Fruit fly (Drosophila melanogaster) whole organism, embryonic: ENCODE measurements around the gene CG42820.
A peak's percentile ranks its signal among the peaks of the same experiment; 100 is the strongest.

Experiments
- Atf-2 ChIP-seq: fragments of 200-800 bp; sonication (Bioruptor generic); optimal IDR thresholded peaks from 2 replicates; lab custom pipeline; 2016; ENCODE audit warnings: missing biosample characterization, missing genetic modification characterization
- B-H2 ChIP-seq: fragments of 200-800 bp; sonication (Bioruptor generic); optimal IDR thresholded peaks from 2 replicates; lab custom pipeline; 2018; ENCODE audit warnings: missing biosample characterization, mild to moderate bottlenecking, missing genetic modification characterization
- Bdp1 ChIP-seq: fragments of 200-800 bp; sonication (Bioruptor generic); optimal IDR thresholded peaks from 3 replicates; lab custom pipeline; 2016; ENCODE audit warnings: missing biosample characterization, missing genetic modification characterization
- CG10209 ChIP-seq: fragments of 200-800 bp; sonication (Bioruptor generic); optimal IDR thresholded peaks from 3 replicates; lab custom pipeline; 2017; ENCODE audit warnings: missing biosample characterization, mild to moderate bottlenecking, missing genetic modification characterization, missing genetic modification reagents
- CG10959 ChIP-seq: fragments of 200-800 bp; sonication (Bioruptor generic); IDR thresholded peaks from 2 replicates; pipeline ENCODE4 v1.3.6; 2022; ENCODE audit warnings: missing biosample characterization, missing genetic modification characterization
- CG10979 ChIP-seq: fragments of 200-800 bp; sonication (Bioruptor generic); optimal IDR thresholded peaks from 2 replicates; lab custom pipeline; 2018; ENCODE audit warnings: missing biosample characterization, mild to moderate bottlenecking, missing genetic modification characterization, moderate library complexity
- CG12299 ChIP-seq: fragments of 200-800 bp; sonication (Bioruptor generic); optimal IDR thresholded peaks from 2 replicates; lab custom pipeline; 2018; ENCODE audit warnings: missing biosample characterization, mild to moderate bottlenecking, missing genetic modification characterization
- CG14710 ChIP-seq: fragments of 200-800 bp; sonication (Bioruptor generic); optimal IDR thresholded peaks from 3 replicates; lab custom pipeline; 2019; ENCODE audit warnings: missing biosample characterization, mild to moderate bottlenecking, missing genetic modification characterization, moderate library complexity
- CG16815 ChIP-seq: fragments of 200-800 bp; sonication (Bioruptor generic); optimal IDR thresholded peaks from 3 replicates; lab custom pipeline; 2017; ENCODE audit warnings: missing biosample characterization, mild to moderate bottlenecking, missing genetic modification characterization
- CG17568 ChIP-seq: fragments of 200-800 bp; sonication (Bioruptor generic); optimal IDR thresholded peaks from 2 replicates; lab custom pipeline; 2018; ENCODE audit warnings: missing biosample characterization, mild to moderate bottlenecking, missing genetic modification characterization, moderate library complexity
- CG18262 ChIP-seq: fragments of 200-800 bp; optimal IDR thresholded peaks from 3 replicates; lab custom pipeline; 2019; ENCODE audit warnings: missing biosample characterization, mild to moderate bottlenecking, missing genetic modification characterization, moderate library complexity
- CG2199 ChIP-seq: fragments of 200-800 bp; sonication (Bioruptor generic); IDR thresholded peaks from 3 replicates; pipeline ENCODE4 v1.3.6; 2022; ENCODE audit warnings: missing biosample characterization, missing genetic modification characterization
- CG2712 ChIP-seq: fragments of 200-800 bp; optimal IDR thresholded peaks from 3 replicates; lab custom pipeline; 2019; ENCODE audit warnings: missing biosample characterization, mild to moderate bottlenecking, missing genetic modification characterization, moderate library complexity
- CG3281 ChIP-seq: fragments of 200-800 bp; sonication (Bioruptor generic); optimal IDR thresholded peaks from 3 replicates; lab custom pipeline; 2017; ENCODE audit warnings: missing biosample characterization, mild to moderate bottlenecking, missing genetic modification characterization
- CG34422 ChIP-seq: fragments of 200-800 bp; sonication (Bioruptor generic); IDR thresholded peaks from 3 replicates; pipeline ENCODE4 v1.3.6; 2022; ENCODE audit warnings: missing biosample characterization, missing genetic modification characterization
- CG4328 ChIP-seq: fragments of 200-800 bp; sonication (Bioruptor generic); optimal IDR thresholded peaks from 3 replicates; lab custom pipeline; 2017; ENCODE audit warnings: missing biosample characterization, missing genetic modification reagents, missing genetic modification characterization
- CG4424 ChIP-seq: fragments of 200-800 bp; sonication (Bioruptor generic); optimal IDR thresholded peaks from 3 replicates; lab custom pipeline; 2016; ENCODE audit warnings: missing biosample characterization, missing genetic modification characterization
- CG6689 ChIP-seq: fragments of 200-800 bp; sonication (Bioruptor generic); IDR thresholded peaks from 2 replicates; pipeline ENCODE4 v1.3.6; 2022; ENCODE audit warnings: missing biosample characterization, missing genetic modification characterization
- CG7556 ChIP-seq: fragments of 200-800 bp; sonication (Bioruptor generic); optimal IDR thresholded peaks from 2 replicates; lab custom pipeline; 2017; ENCODE audit warnings: missing biosample characterization, mild to moderate bottlenecking, missing genetic modification characterization
- CG8924 ChIP-seq: fragments of 200-800 bp; optimal IDR thresholded peaks from 3 replicates; lab custom pipeline; 2019; ENCODE audit warnings: missing biosample characterization, mild to moderate bottlenecking, missing genetic modification characterization, moderate library complexity
- Chrac-16 ChIP-seq: fragments of 200-800 bp; sonication (Bioruptor generic); optimal IDR thresholded peaks from 3 replicates; lab custom pipeline; 2016; ENCODE audit warnings: missing biosample characterization, missing genetic modification characterization
- Dfd ChIP-seq, 2 experiments: fragments of >200 bp; optimal IDR thresholded peaks; 2 replicates each; lab custom pipeline; 2017; ENCODE audit warnings: missing biosample characterization in 2 of 2, missing genetic modification characterization in 2 of 2
- Dip3 ChIP-seq: fragments of 200-800 bp; sonication (Bioruptor generic); optimal IDR thresholded peaks from 3 replicates; lab custom pipeline; 2016; ENCODE audit warnings: missing biosample characterization, missing genetic modification characterization
- Ets65A ChIP-seq: fragments of 200-800 bp; sonication (Bioruptor generic); peaks from one replicate; lab custom pipeline; 2016; ENCODE audit warnings: missing biosample characterization, missing genetic modification characterization
- Ets97D ChIP-seq: fragments of 200-800 bp; sonication (Bioruptor generic); optimal IDR thresholded peaks from 3 replicates; lab custom pipeline; 2016; ENCODE audit warnings: missing biosample characterization, missing genetic modification characterization
- Fer3 ChIP-seq: fragments of 200-800 bp; sonication (Bioruptor generic); optimal IDR thresholded peaks from 2 replicates; lab custom pipeline; 2018; ENCODE audit warnings: missing biosample characterization, mild to moderate bottlenecking, missing genetic modification characterization, moderate library complexity
- Hmr ChIP-seq: fragments of 200-800 bp; sonication (Bioruptor generic); optimal IDR thresholded peaks from 3 replicates; lab custom pipeline; 2017; ENCODE audit warnings: mild to moderate bottlenecking, missing biosample characterization, missing genetic modification reagents, missing genetic modification characterization
- Hr51 ChIP-seq, 2 experiments: fragments of 200-800 bp; sonication (Bioruptor generic); optimal IDR thresholded peaks; 2 replicates in 1 of 2; 3 replicates in 1 of 2; lab custom pipeline; 2016 to 2018; ENCODE audit warnings: missing biosample characterization in 2 of 2, missing genetic modification characterization in 2 of 2, mild to moderate bottlenecking in 1 of 2, moderate library complexity in 1 of 2
- Max ChIP-seq: fragments of 200-800 bp; sonication (Bioruptor generic); optimal IDR thresholded peaks from 2 replicates; lab custom pipeline; 2016; ENCODE audit warnings: missing biosample characterization, mild to moderate bottlenecking, missing genetic modification characterization
- Med ChIP-seq: fragments of 200-800 bp; sonication (Bioruptor generic); peaks from one replicate; lab custom pipeline; 2016; ENCODE audit warnings: missing biosample characterization, missing genetic modification characterization, mild to moderate bottlenecking, inconsistent platforms, moderate library complexity
- Pdp1 ChIP-seq, 2 experiments: fragments of 200-800 bp; sonication (Bioruptor generic); optimal IDR thresholded peaks; 3 replicates each; lab custom pipeline; 2016; ENCODE audit warnings: missing biosample characterization in 2 of 2, missing genetic modification characterization in 2 of 2, mild to moderate bottlenecking in 1 of 2, moderate library complexity in 1 of 2
- Poxn ChIP-seq: fragments of 200-800 bp; sonication (Bioruptor generic); IDR thresholded peaks from 2 replicates; pipeline ENCODE4 v1.3.6; 2022; ENCODE audit warnings: missing biosample characterization, missing genetic modification characterization
- Sox100B ChIP-seq: fragments of 200-800 bp; sonication (Bioruptor generic); optimal IDR thresholded peaks from 3 replicates; lab custom pipeline; 2018; ENCODE audit warnings: missing biosample characterization, mild to moderate bottlenecking, missing genetic modification characterization
- Ssrp ChIP-seq: fragments of 200-800 bp; sonication (Bioruptor generic); optimal IDR thresholded peaks from 2 replicates; lab custom pipeline; 2018; ENCODE audit warnings: missing biosample characterization, mild to moderate bottlenecking, missing genetic modification characterization, moderate library complexity
- Xbp1 ChIP-seq: fragments of 200-800 bp; sonication (Bioruptor generic); optimal IDR thresholded peaks from 3 replicates; lab custom pipeline; 2016; ENCODE audit warnings: missing biosample characterization, mild to moderate bottlenecking, missing genetic modification characterization
- Xrp1 ChIP-seq: fragments of 200-800 bp; sonication (Bioruptor generic); IDR thresholded peaks from 2 replicates; pipeline ENCODE4 v1.3.6; 2022; ENCODE audit warnings: missing biosample characterization, missing genetic modification characterization
- ase ChIP-seq: fragments of 200-800 bp; sonication (Bioruptor generic); IDR thresholded peaks from 3 replicates; pipeline ENCODE4 v1.3.6; 2022; ENCODE audit warnings: missing biosample characterization, missing genetic modification characterization
- corto ChIP-seq: fragments of 200-800 bp; sonication (Bioruptor generic); optimal IDR thresholded peaks from 2 replicates; lab custom pipeline; 2016; ENCODE audit warnings: missing biosample characterization, mild to moderate bottlenecking, missing genetic modification characterization, moderate library complexity
- gem ChIP-seq: fragments of 200-800 bp; sonication (Bioruptor generic); optimal IDR thresholded peaks from 2 replicates; lab custom pipeline; 2019; ENCODE audit warnings: missing biosample characterization, mild to moderate bottlenecking, missing genetic modification characterization, moderate library complexity
- grau ChIP-seq: fragments of 200-800 bp; optimal IDR thresholded peaks from 3 replicates; lab custom pipeline; 2019; ENCODE audit warnings: missing biosample characterization, mild to moderate bottlenecking, missing genetic modification characterization, moderate library complexity
- kni ChIP-seq: fragments of 200-800 bp; sonication (Bioruptor generic); optimal IDR thresholded peaks from 3 replicates; lab custom pipeline; 2017; ENCODE audit warnings: mild to moderate bottlenecking, missing biosample characterization, missing genetic modification reagents, missing genetic modification characterization
- lbe ChIP-seq: fragments of 200-800 bp; sonication (Bioruptor generic); optimal IDR thresholded peaks from 2 replicates; lab custom pipeline; 2016; ENCODE audit warnings: missing biosample characterization, mild to moderate bottlenecking, missing genetic modification characterization
- oc ChIP-seq: fragments of 200-800 bp; sonication (Bioruptor generic); optimal IDR thresholded peaks from 2 replicates; lab custom pipeline; 2018; ENCODE audit warnings: missing biosample characterization, mild to moderate bottlenecking, missing genetic modification characterization, moderate library complexity
- pfk ChIP-seq: fragments of 200-800 bp; sonication (Bioruptor generic); optimal IDR thresholded peaks from 2 replicates; lab custom pipeline; 2018; ENCODE audit warnings: missing biosample characterization, mild to moderate bottlenecking, missing genetic modification characterization, moderate library complexity
- pros ChIP-seq: fragments of 200-800 bp; sonication (Bioruptor generic); optimal IDR thresholded peaks from 3 replicates; lab custom pipeline; 2019; ENCODE audit warnings: missing biosample characterization, mild to moderate bottlenecking, missing genetic modification characterization, moderate library complexity
- row ChIP-seq: fragments of 200-800 bp; sonication (Bioruptor generic); IDR thresholded peaks from 3 replicates; pipeline ENCODE4 v1.3.6; 2022; ENCODE audit warnings: missing biosample characterization, missing genetic modification characterization
- sens ChIP-seq: fragments of 200-800 bp; sonication (Bioruptor generic); peaks from one replicate; lab custom pipeline; 2016; ENCODE audit warnings: missing biosample characterization, missing genetic modification characterization
- ssp ChIP-seq: fragments of 200-800 bp; sonication (Bioruptor generic); IDR thresholded peaks from 2 replicates; pipeline ENCODE4 v1.3.6; 2022; ENCODE audit warnings: missing biosample characterization, missing genetic modification characterization
- zfh2 ChIP-seq: fragments of 200-800 bp; sonication (Bioruptor generic); optimal IDR thresholded peaks from 2 replicates; lab custom pipeline; 2016; ENCODE audit warnings: missing biosample characterization, missing genetic modification characterization

Gene CG42820

DNA sequence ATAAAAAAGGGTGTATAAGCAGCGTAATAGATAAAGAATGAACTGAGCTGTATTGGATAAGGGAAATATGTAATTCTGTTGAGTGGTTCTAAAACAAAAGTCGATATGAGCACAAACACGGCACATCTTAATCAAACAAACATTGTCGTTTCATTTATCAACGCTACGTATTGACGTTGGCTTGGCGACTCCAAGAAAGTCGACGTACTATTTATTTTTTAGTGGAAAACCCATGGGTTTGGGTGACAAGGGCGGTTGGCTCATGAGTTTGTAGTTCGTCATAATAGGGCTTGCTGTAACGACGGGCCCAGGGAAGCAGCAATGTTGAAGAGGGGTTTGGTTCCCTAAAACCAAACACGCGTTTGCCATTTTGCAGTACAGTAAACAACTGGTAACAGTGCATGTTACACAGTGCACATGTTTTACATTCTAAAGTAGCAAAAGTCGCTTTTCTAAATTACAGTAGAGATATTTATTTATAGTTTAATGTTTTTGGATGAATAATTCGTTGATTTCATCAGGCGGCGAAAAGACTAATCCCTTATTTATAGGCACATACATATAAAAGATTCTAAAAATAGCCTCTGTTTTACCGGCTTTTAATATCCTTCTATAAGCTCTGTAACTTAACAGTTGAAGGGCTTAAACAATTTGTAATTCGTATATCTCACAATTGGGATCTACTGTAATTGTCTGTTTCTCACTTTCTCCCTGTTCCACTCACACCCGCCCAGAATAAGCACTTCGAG, 30.8 kb downstream of the CG42820 start (continued):
- peak; percentile 1 for TF ChIP-seq CG4328 (GFP tag; lab: Kevin White, UChicago)
- TF ChIP-seq Dip3 (GFP tag; lab: Kevin White, UChicago) = peak; percentile 26
- peak; percentile 82 for TF ChIP-seq sens (GFP tag; lab: Kevin White, UChicago)
- peak; percentile 16 for TF ChIP-seq CG10209 (GFP tag; lab: Kevin White, UChicago)
- TF ChIP-seq pfk (GFP tag; lab: Kevin White, UChicago) = peak; percentile 12
- no peak for TF ChIP-seq Poxn (GFP tag; lab: Robert Waterston, UW)
- peak; percentile 14 for TF ChIP-seq CG4424 (GFP tag; lab: Kevin White, UChicago)
- TF ChIP-seq Bdp1 (GFP tag; lab: Kevin White, UChicago) = no peak
- TF ChIP-seq CG14710 (tag; lab: Kevin White, UChicago) = peak; percentile 7
- TF ChIP-seq kni = peak; percentile 46
- peak; percentile 13 for TF ChIP-seq CG12299 (tag; lab: Kevin White, UChicago)
- TF ChIP-seq Xrp1 (GFP tag; lab: Robert Waterston, UW) = no peak
- peak in 1 of 2 experiments; percentile 11 for TF ChIP-seq Pdp1 (GFP tag; optimal IDR thresholded peaks at IDR 0.05; lab: Kevin White, UChicago)
- TF ChIP-seq CG18262 (tag; lab: Kevin White, UChicago) = peak; percentile 43
- TF ChIP-seq Atf-2 = peak; percentile 10
- TF ChIP-seq CG3281 (GFP tag; lab: Kevin White, UChicago) = peak; percentile 39
- TF ChIP-seq Fer3 (tag; lab: Kevin White, UChicago) = peak; percentile 16
- no peak for TF ChIP-seq Dfd (GFP tag; optimal IDR thresholded peaks at IDR 0.05; lab: Kevin White, UChicago)
- TF ChIP-seq Max (GFP tag; lab: Kevin White, UChicago) = peak; percentile 6
- TF ChIP-seq pros (GFP tag; lab: Kevin White, UChicago) = peak; percentile 51
- TF ChIP-seq grau (tag; lab: Kevin White, UChicago) = peak; percentile 87
- peak; percentile 41; the same call in 2 of the 3 replicates for TF ChIP-seq row (GFP tag; lab: Robert Waterston, UW)
- TF ChIP-seq CG10959 (GFP tag; lab: Robert Waterston, UW) = no peak
- TF ChIP-seq gem (tag; lab: Kevin White, UChicago) = peak; percentile 55
- TF ChIP-seq Ets65A (GFP tag; lab: Kevin White, UChicago) = peak; percentile 9
- TF ChIP-seq B-H2 (GFP tag; lab: Kevin White, UChicago) = no peak
- peak; percentile 23 for TF ChIP-seq Xbp1 (GFP tag; lab: Kevin White, UChicago)
- peak; percentile 43 for TF ChIP-seq Hmr (GFP tag; lab: Kevin White, UChicago)
- peak; percentile 19 for TF ChIP-seq Ets97D (GFP tag; lab: Kevin White, UChicago)
- TF ChIP-seq CG2712 (tag; lab: Kevin White, UChicago) = peak; percentile 59
- TF ChIP-seq zfh2 (GFP tag; lab: Kevin White, UChicago) = peak; percentile 27
- peak; percentile 35 for TF ChIP-seq CG10979
- TF ChIP-seq lbe (GFP tag; lab: Kevin White, UChicago) = peak; percentile 26
- TF ChIP-seq CG16815 (GFP tag; lab: Kevin White, UChicago) = peak; percentile 20
- no peak for TF ChIP-seq oc (tag; lab: Kevin White, UChicago)
- TF ChIP-seq Ssrp = peak; percentile 17
- no peak for TF ChIP-seq corto
- TF ChIP-seq CG2199 (GFP tag; lab: Robert Waterston, UW) = peak; percentile 38; the same call in 1 of the 3 replicates
- TF ChIP-seq CG34422 = no peak
- TF ChIP-seq CG8924 (tag; lab: Kevin White, UChicago) = peak; percentile 20
- no peak for TF ChIP-seq ssp
- peak in 1 of 2 experiments; percentile 7 for TF ChIP-seq Hr51 (GFP tag; optimal IDR thresholded peaks at IDR 0.05; lab: Kevin White, UChicago)
- 0 out of 3 replicates have a peak, but pooled peaks have one; percentile 14 for TF ChIP-seq ase (GFP tag; lab: Robert Waterston, UW)
- TF ChIP-seq CG6689 = no peak
- peak; percentile 3 for TF ChIP-seq CG17568 (GFP tag; lab: Kevin White, UChicago)
- TF ChIP-seq Med = peak; percentile 77
- peak; percentile 10 for TF ChIP-seq Chrac-16 (GFP tag; lab: Kevin White, UChicago)
- peak; percentile 44 for TF ChIP-seq CG7556
- TF ChIP-seq Sox100B (GFP tag; lab: Kevin White, UChicago) = peak; percentile 10
